Worm (Caenorhabditis elegans) whole organism, L2 larva: ENCODE data around the gene fbxa-54.

Experiments used
- C34F6.9 ChIP-seq: fragments of 150-350 bp; optimal IDR thresholded peaks from 2 replicates; lab custom pipeline; 2014; ENCODE audit warnings: missing biosample characterization, missing genetic modification characterization
- Y55F3AM.14 ChIP-seq: fragments of 200-800 bp; sonication (Bioruptor generic); optimal IDR thresholded peaks from 2 replicates; lab custom pipeline; 2018; ENCODE audit warnings: mild to moderate bottlenecking, missing genetic modification characterization, missing compliant biosample characterization
- egl-27 ChIP-seq: sonication (generic microtip); optimal IDR thresholded peaks from 3 replicates; lab custom pipeline; 2017; ENCODE audit warnings: missing biosample characterization, missing genetic modification reagents, missing genetic modification characterization
- elt-3 ChIP-seq: sonication (generic microtip); optimal IDR thresholded peaks from 2 replicates; lab custom pipeline; 2017; ENCODE audit warnings: missing biosample characterization, missing genetic modification characterization
- unc-39 ChIP-seq: fragments of 150-350 bp; optimal IDR thresholded peaks from 2 replicates; lab custom pipeline; 2014; ENCODE audit warnings: missing biosample characterization, missing genetic modification characterization
- unc-55 ChIP-seq: fragments of 150-350 bp; sonication (generic microtip); optimal IDR thresholded peaks from 3 replicates; lab custom pipeline; 2014; ENCODE audit warnings: missing biosample characterization, missing genetic modification reagents, missing genetic modification characterization
- unc-62 ChIP-seq: fragments of 150-350 bp; optimal IDR thresholded peaks from 2 replicates; lab custom pipeline; 2014; ENCODE audit warnings: missing biosample characterization, missing genetic modification reagents, missing genetic modification characterization
- ztf-11 ChIP-seq: sonication (generic microtip); optimal IDR thresholded peaks from 2 replicates; lab custom pipeline; 2017; ENCODE audit warnings: missing biosample characterization, missing genetic modification characterization

DNA sequence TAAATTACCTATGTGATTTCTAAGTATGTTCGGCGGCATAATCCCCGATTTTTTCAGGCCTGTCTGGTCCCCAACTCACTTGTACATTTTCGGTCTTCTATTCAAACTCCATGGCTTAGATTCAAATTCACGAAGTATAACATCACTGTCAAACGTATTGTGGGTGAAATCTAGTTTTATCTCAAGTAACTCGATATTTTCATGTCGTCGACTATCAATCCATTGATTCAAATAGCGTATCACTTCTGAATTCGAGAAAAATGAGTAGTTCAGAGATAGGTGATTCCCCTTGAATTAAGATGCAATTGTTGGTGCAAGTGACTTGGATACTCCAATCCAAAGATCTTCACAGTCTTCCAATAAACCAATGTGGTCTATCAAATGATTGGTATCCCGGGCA lies 8.5 kb downstream of the fbxa-54 start:
- TF ChIP-seq ztf-11 (tag; lab: Kevin White, UChicago) (no peak), unc-62 (no peak), C34F6.9 (tag; lab: Kevin White, UChicago) (no peak), elt-3 (no peak), Y55F3AM.14 (no peak), unc-39 (tag; lab: Kevin White, UChicago) (no peak), egl-27 (tag; lab: Kevin White, UChicago) (no peak), unc-55 (GFP tag; lab: Kevin White, UChicago) (no peak)
